Fruit fly (Drosophila melanogaster): ENCODE results near the gene eco.

- no peak for TF ChIP-seq br (GFP tag; optimal IDR thresholded peaks at IDR 0.05)
- TF ChIP-seq jim (GFP tag; optimal IDR thresholded peaks at IDR 0.05) = no peak
- no peak for TF ChIP-seq woc (GFP tag; optimal IDR thresholded peaks at IDR 0.05)
- no peak for TF ChIP-seq Hnf4 (GFP tag; optimal IDR thresholded peaks at IDR 0.05)
- no peak for TF ChIP-seq psq (GFP tag; optimal IDR thresholded peaks at IDR 0.05)
- no peak for TF ChIP-seq usp (GFP tag; optimal IDR thresholded peaks at IDR 0.05)
- TF ChIP-seq Vsx2 (GFP tag; optimal IDR thresholded peaks at IDR 0.05; ENCODE audit: partially characterized antibody) = no peak
- no peak for TF ChIP-seq Dfd (GFP tag; optimal IDR thresholded peaks at IDR 0.05)
- TF ChIP-seq sage (GFP tag; optimal IDR thresholded peaks at IDR 0.05) = no peak
- no peak for TF ChIP-seq foxo (GFP tag; optimal IDR thresholded peaks at IDR 0.05)
- TF ChIP-seq lola (GFP tag; optimal IDR thresholded peaks at IDR 0.05) = no peak
- TF ChIP-seq Hr78 (GFP tag; optimal IDR thresholded peaks at IDR 0.05) = no peak
- no peak for TF ChIP-seq N (GFP tag; optimal IDR thresholded peaks at IDR 0.05)
These were observed 41.3 kb upstream of the eco start for dm6 chr3L:7380395-7380794.

Measured in whole organism, wandering third instar larva.